Worm (Caenorhabditis elegans): ENCODE measurements around the gene Y119D3B.21.

- TF ChIP-seq unc-62 (GFP tag; optimal IDR thresholded peaks at IDR 0.05) (no peak), zag-1 (tag; optimal IDR thresholded peaks at IDR 0.05) (no peak), fkh-10 (GFP tag; optimal IDR thresholded peaks at IDR 0.05) (no peak), ama-1 (optimal IDR thresholded peaks at IDR 0.05) (no peak), snpc-4 (tag; optimal IDR thresholded peaks at IDR 0.05) (no peak), nhr-43 (tag; optimal IDR thresholded peaks at IDR 0.05; ENCODE audit: poor library complexity, severe bottlenecking) (no peak)
These were observed 10.3 kb downstream of the Y119D3B.21 start for ce11 chrIII:1225116-1225515.
